Worm (Caenorhabditis elegans) whole organism, late embryonic: ENCODE results near the gene ndub-6.

Source experiments
- C08G9.2 ChIP-seq: sonication (generic microtip); optimal IDR thresholded peaks from 2 replicates; lab custom pipeline; 2016; ENCODE audit warnings: mild to moderate bottlenecking, missing genetic modification characterization, moderate library complexity, missing compliant biosample characterization
- K02D7.2 ChIP-seq: sonication (generic microtip); optimal IDR thresholded peaks from 2 replicates; lab custom pipeline; 2017; ENCODE audit warnings: mild to moderate bottlenecking, missing genetic modification characterization, missing compliant biosample characterization
- K09A11.1 ChIP-seq: sonication (generic microtip); optimal IDR thresholded peaks from 2 replicates; lab custom pipeline; 2017; ENCODE audit warnings: antibody characterized with exemption, mild to moderate bottlenecking, missing genetic modification characterization, missing compliant biosample characterization; ENCODE audit not compliant: insufficient read depth
- T23F11.4 ChIP-seq: fragments of 200-800 bp; sonication (Bioruptor generic); optimal IDR thresholded peaks from 2 replicates; lab custom pipeline; 2018; ENCODE audit warnings: mild to moderate bottlenecking, missing genetic modification characterization, missing compliant biosample characterization
- ahr-1 ChIP-seq: sonication (generic microtip); optimal IDR thresholded peaks from 2 replicates; lab custom pipeline; 2016; ENCODE audit warnings: missing genetic modification characterization, missing compliant biosample characterization
- ceh-18 ChIP-seq: sonication (generic microtip); optimal IDR thresholded peaks from 2 replicates; lab custom pipeline; 2016; ENCODE audit warnings: missing genetic modification characterization, missing compliant biosample characterization
- ceh-19 ChIP-seq: fragments of 200-800 bp; sonication (Bioruptor generic); optimal IDR thresholded peaks from 2 replicates; lab custom pipeline; 2018; ENCODE audit warnings: mild to moderate bottlenecking, missing genetic modification characterization, missing compliant biosample characterization
- ceh-2 ChIP-seq: sonication (generic microtip); optimal IDR thresholded peaks from 2 replicates; lab custom pipeline; 2016; ENCODE audit warnings: missing genotype, missing genetic modification characterization, missing compliant biosample characterization
- ceh-22 ChIP-seq: sonication (generic microtip); optimal IDR thresholded peaks from 2 replicates; lab custom pipeline; 2017; ENCODE audit warnings: missing biosample characterization, missing genetic modification characterization
- ceh-30 ChIP-seq: fragments of 150-350 bp; optimal IDR thresholded peaks from 2 replicates; lab custom pipeline; 2014; ENCODE audit warnings: missing biosample characterization, missing genetic modification characterization
- ceh-48 ChIP-seq: sonication (generic microtip); optimal IDR thresholded peaks from 2 replicates; lab custom pipeline; 2016; ENCODE audit warnings: missing genetic modification characterization, inconsistent platforms, missing compliant biosample characterization
- elt-2 ChIP-seq: sonication (generic microtip); optimal IDR thresholded peaks from 2 replicates; lab custom pipeline; 2016; ENCODE audit warnings: missing genetic modification reagents, missing genetic modification characterization, missing compliant biosample characterization
- eyg-1 ChIP-seq: sonication (generic microtip); optimal IDR thresholded peaks from 2 replicates; lab custom pipeline; 2016; ENCODE audit warnings: missing genotype, missing genetic modification characterization, missing compliant biosample characterization
- gmeb-2 ChIP-seq: sonication (generic microtip); optimal IDR thresholded peaks from 2 replicates; lab custom pipeline; 2016; ENCODE audit warnings: missing genetic modification characterization, inconsistent platforms, missing compliant biosample characterization
- hlh-13 ChIP-seq: fragments of 200-800 bp; sonication (Bioruptor generic); optimal IDR thresholded peaks from 2 replicates; lab custom pipeline; 2018; ENCODE audit warnings: mild to moderate bottlenecking, missing genetic modification characterization, missing compliant biosample characterization
- hlh-15 ChIP-seq: sonication (generic microtip); optimal IDR thresholded peaks from 2 replicates; lab custom pipeline; 2016; ENCODE audit warnings: missing genetic modification characterization, missing compliant biosample characterization
- hlh-30 ChIP-seq: sonication (generic microtip); optimal IDR thresholded peaks from 2 replicates; lab custom pipeline; 2017; ENCODE audit warnings: antibody characterized with exemption, missing genetic modification characterization, missing compliant biosample characterization; ENCODE audit not compliant: insufficient read depth
- hlh-6 ChIP-seq: sonication (generic microtip); optimal IDR thresholded peaks from 2 replicates; lab custom pipeline; 2016; ENCODE audit warnings: missing genotype, missing genetic modification characterization, missing compliant biosample characterization
- hlh-8 ChIP-seq: sonication (generic microtip); optimal IDR thresholded peaks from 2 replicates; lab custom pipeline; 2016; ENCODE audit warnings: missing genotype, missing genetic modification characterization, missing compliant biosample characterization
- mec-3 ChIP-seq: sonication (generic microtip); optimal IDR thresholded peaks from 2 replicates; lab custom pipeline; 2016; ENCODE audit warnings: borderline replicate concordance, missing genetic modification characterization, missing compliant biosample characterization
- nfya-1 ChIP-seq: sonication (generic microtip); optimal IDR thresholded peaks from 2 replicates; lab custom pipeline; 2017; ENCODE audit warnings: missing genetic modification characterization, mild to moderate bottlenecking, missing compliant biosample characterization, antibody characterized with exemption, moderate library complexity
- nhr-11 ChIP-seq: fragments of 150-350 bp; optimal IDR thresholded peaks from 2 replicates; lab custom pipeline; 2014; ENCODE audit warnings: missing biosample characterization, missing genetic modification characterization
- pag-3 ChIP-seq: sonication (generic microtip); optimal IDR thresholded peaks from 2 replicates; lab custom pipeline; 2016; ENCODE audit warnings: missing compliant biosample characterization, missing genetic modification characterization, borderline replicate concordance
- pha-2 ChIP-seq: sonication (generic microtip); optimal IDR thresholded peaks from 2 replicates; lab custom pipeline; 2017; ENCODE audit warnings: mild to moderate bottlenecking, missing genetic modification characterization, missing compliant biosample characterization
- pha-4 ChIP-seq: fragments of 150-350 bp; optimal IDR thresholded peaks from 2 replicates; lab custom pipeline; 2018; ENCODE audit warnings: missing biosample characterization, missing genetic modification reagents, missing genetic modification characterization
- pqm-1 ChIP-seq: sonication (generic microtip); optimal IDR thresholded peaks from 2 replicates; lab custom pipeline; 2016; ENCODE audit warnings: missing genetic modification characterization, missing compliant biosample characterization
- ref-2 ChIP-seq: sonication (generic microtip); optimal IDR thresholded peaks from 2 replicates; lab custom pipeline; 2016; ENCODE audit warnings: missing genetic modification characterization, missing compliant biosample characterization
- rnt-1 ChIP-seq: sonication (generic microtip); optimal IDR thresholded peaks from 2 replicates; lab custom pipeline; 2016; ENCODE audit warnings: missing genetic modification characterization, missing compliant biosample characterization
- sdc-2 ChIP-seq: sonication (generic microtip); optimal IDR thresholded peaks from 2 replicates; lab custom pipeline; 2016; ENCODE audit warnings: missing genotype, missing genetic modification characterization, missing compliant biosample characterization
- unc-86 ChIP-seq: sonication (generic microtip); optimal IDR thresholded peaks from 2 replicates; lab custom pipeline; 2016; ENCODE audit warnings: missing genetic modification characterization, missing compliant biosample characterization
- zip-5 ChIP-seq: sonication (generic microtip); optimal IDR thresholded peaks from 2 replicates; lab custom pipeline; 2016; ENCODE audit warnings: missing genetic modification characterization, missing compliant biosample characterization
- ztf-16 ChIP-seq: sonication (generic microtip); optimal IDR thresholded peaks from 2 replicates; lab custom pipeline; 2017; ENCODE audit warnings: missing genetic modification characterization, missing compliant biosample characterization

Gene ndub-6

DNA sequence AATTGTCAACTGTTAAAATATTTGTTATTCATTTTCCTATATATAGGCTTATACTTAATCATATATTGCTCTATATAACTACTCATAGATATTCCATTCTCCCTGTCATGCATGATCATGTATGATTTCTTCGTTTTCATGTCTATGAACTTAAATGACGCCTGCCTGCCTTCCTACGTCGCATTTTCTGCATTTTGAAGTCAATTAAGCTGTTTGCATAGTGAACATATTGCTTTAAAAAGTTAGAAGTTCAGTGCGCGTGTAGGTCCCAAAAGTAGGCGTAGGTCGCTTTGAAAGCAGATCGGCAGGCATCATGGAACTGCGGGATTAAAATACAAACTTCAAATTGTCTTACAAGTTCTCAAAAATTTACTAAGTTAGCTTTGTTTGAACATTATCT is 7.5 kb upstream of the ndub-6 start:
- TF ChIP-seq rnt-1 (no peak), pqm-1 (tag; lab: Kevin White, UChicago) (no peak), hlh-6 (no peak), ceh-48 (tag; lab: Kevin White, UChicago) (no peak), ahr-1 (tag; lab: Kevin White, UChicago) (no peak), K02D7.2 (tag; lab: Kevin White, UChicago) (no peak), nfya-1 (tag; lab: Kevin White, UChicago) (no peak)

DNA sequence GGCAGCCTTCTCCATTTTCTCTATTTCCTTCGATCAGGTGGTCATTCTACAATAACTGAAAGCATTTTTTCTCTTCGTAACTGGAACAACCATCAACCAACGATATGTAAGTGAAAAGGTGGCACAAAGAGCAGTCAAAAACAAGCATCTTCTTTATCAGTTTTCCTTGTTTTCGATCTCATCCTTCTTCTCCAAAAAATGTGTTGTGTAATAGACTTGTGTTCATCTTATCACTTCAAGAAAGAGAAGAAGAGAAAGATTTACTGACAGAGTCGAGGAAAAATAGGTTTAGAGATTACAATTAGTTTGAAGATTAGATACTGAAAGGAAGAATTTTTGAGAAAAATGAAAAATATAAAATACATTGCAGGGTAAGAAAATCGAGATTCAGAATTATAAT is 6.8 kb upstream of the ndub-6 start:
- no peak for TF ChIP-seq ztf-16 (tag; lab: Kevin White, UChicago)
- no peak for TF ChIP-seq sdc-2 (tag; lab: Kevin White, UChicago)
- peak; percentile 17 for TF ChIP-seq elt-2 (tag; lab: Kevin White, UChicago)

DNA sequence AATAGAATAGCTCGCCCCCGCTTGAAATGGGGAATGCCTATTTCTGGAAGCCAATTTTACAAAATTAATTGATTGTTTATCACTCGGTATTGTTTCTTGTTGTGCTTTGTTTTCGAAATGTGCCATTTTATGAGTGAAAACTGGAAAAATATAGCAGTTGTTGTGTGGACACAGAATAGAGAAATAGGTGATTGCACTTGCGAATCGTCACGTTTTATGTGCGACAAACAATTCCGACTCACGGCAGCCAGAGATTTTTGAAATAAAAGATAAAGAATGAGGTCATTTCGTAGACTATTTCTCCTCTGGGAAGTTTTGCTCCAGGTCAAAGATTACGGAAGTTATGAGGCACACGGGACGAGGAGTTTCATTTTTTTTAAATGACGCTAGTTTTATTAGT is 5.3 kb upstream of the ndub-6 start:
- no peak for TF ChIP-seq ceh-2 (tag; lab: Kevin White, UChicago)

DNA sequence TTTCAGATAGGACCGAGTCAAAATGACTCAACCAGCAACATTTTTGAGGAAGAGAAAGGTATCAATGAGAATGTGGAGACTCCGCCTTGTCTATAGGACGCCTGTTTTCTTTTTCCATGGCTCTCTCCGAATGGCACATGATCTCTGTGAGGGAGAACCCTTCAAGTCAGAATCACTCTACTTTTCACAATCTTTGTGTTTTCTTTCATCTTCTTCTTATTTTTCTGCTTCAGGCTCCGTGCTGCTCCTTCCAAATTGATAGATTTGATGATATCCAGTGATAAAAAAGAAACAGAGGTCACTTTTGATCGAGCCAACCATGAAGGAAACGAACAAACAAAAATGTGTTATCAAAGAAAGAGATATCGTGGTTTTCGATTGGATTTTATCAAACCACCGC is 3.2 kb upstream of the ndub-6 start, which contains the start of gene ZK809.8:
ZK809.8 (minus strand) TSS at position 34 of the 400 bp plus-strand sequence.
- TF ChIP-seq T23F11.4 (GFP tag; lab: Kevin White, UChicago) (no peak), ceh-18 (tag; lab: Kevin White, UChicago) (peak; percentile 51), ceh-19 (GFP tag; lab: Kevin White, UChicago) (no peak)

DNA sequence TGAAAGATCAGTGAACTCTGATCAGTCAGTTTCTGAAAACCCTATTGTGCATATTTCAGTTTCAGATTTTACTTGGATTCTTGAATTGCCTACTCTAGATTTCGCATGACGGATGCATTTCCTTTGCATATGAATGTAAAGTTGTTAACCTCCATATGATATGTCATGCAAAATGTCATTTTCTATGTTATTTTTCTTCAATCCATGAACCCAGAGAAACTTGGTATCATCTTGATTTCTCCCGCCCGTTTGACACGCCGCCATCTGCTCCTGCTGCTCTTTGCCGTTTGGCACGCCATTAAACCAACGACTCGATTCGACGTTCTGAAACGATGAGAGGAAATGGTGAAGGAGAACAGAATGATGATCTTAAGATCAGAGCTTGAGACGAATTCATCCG is 1.9 kb upstream of the ndub-6 start:
- TF ChIP-seq zip-5 (no peak), rnt-1 (no peak), ahr-1 (tag; lab: Kevin White, UChicago) (no peak), T23F11.4 (GFP tag; lab: Kevin White, UChicago) (no peak), mec-3 (no peak), hlh-15 (tag; lab: Kevin White, UChicago) (no peak), ceh-30 (tag; lab: Kevin White, UChicago) (no peak), nfya-1 (tag; lab: Kevin White, UChicago) (no peak), C08G9.2 (tag; lab: Kevin White, UChicago) (no peak), hlh-8 (no peak)

DNA sequence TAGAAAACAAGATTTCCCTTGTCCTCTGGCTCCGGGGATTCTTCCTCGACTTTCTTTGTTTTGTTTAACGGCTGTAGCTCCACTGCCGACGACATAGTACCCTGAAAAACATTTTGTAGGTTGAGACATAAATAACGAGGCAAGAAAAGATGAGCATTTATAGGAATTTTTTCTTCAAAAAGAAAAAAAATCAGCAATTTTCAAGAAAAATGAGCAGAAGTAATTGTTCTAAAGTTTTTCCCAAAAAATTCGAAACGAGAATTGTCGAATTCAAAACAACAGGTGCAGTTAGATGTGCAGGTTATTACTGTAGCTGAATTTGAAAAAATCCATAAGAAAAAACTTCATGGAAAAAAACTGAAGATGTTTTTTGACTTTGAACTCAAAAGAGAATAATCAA is 3.2 kb downstream of the ndub-6 start, which contains the start of gene ent-1:
ent-1 (minus strand) TSS at position 101 of the 400 bp plus-strand sequence.
- TF ChIP-seq eyg-1 (tag; lab: Kevin White, UChicago) (no peak), mec-3 (no peak), ceh-18 (tag; lab: Kevin White, UChicago) (no peak), ceh-30 (tag; lab: Kevin White, UChicago) (no peak), K02D7.2 (tag; lab: Kevin White, UChicago) (no peak), ref-2 (tag; lab: Kevin White, UChicago) (no peak), pha-4 (tag; lab: Kevin White, UChicago) (no peak), ztf-16 (tag; lab: Kevin White, UChicago) (no peak), pha-2 (tag; lab: Kevin White, UChicago) (no peak), unc-86 (tag; lab: Kevin White, UChicago) (no peak), hlh-15 (tag; lab: Kevin White, UChicago) (no peak), pag-3 (tag; lab: Kevin White, UChicago) (no peak), sdc-2 (tag; lab: Kevin White, UChicago) (no peak), gmeb-2 (tag; lab: Kevin White, UChicago) (no peak), nhr-11 (tag; lab: Kevin White, UChicago) (no peak), K09A11.1 (tag; lab: Kevin White, UChicago) (no peak), ceh-22 (tag; lab: Kevin White, UChicago) (no peak), rnt-1 (no peak), hlh-13 (GFP tag; lab: Kevin White, UChicago) (no peak), hlh-30 (no peak)
